Fruit fly (Drosophila melanogaster) whole organism, embryonic: Measurements from ENCODE around the gene Taf6.

Source experiments
- ATbp ChIP-seq: fragments of 200-800 bp; sonication (Bioruptor generic); optimal IDR thresholded peaks from 2 replicates; lab custom pipeline; 2017; ENCODE audit warnings: missing biosample characterization, mild to moderate bottlenecking, missing genetic modification characterization, missing genetic modification reagents
- Asciz ChIP-seq: fragments of 200-800 bp; sonication (Bioruptor generic); optimal IDR thresholded peaks from 2 replicates; lab custom pipeline; 2017; ENCODE audit warnings: missing biosample characterization, mild to moderate bottlenecking, missing genetic modification characterization, missing genetic modification reagents
- BEAF-32 ChIP-seq: fragments of 200-800 bp; sonication (Bioruptor generic); optimal IDR thresholded peaks from 3 replicates; lab custom pipeline; 2017; ENCODE audit warnings: missing biosample characterization, missing genetic modification characterization, mild to moderate bottlenecking, moderate library complexity, missing genetic modification reagents
- Blimp-1 ChIP-seq: fragments of 200-800 bp; sonication (Bioruptor generic); optimal IDR thresholded peaks from 3 replicates; lab custom pipeline; 2018; ENCODE audit warnings: missing biosample characterization, missing genetic modification characterization, mild to moderate bottlenecking, moderate library complexity, missing genetic modification reagents
- CG11504 ChIP-seq: fragments of 200-800 bp; sonication (Bioruptor generic); optimal IDR thresholded peaks from 3 replicates; lab custom pipeline; 2019; ENCODE audit warnings: missing biosample characterization, mild to moderate bottlenecking, missing genetic modification characterization, moderate library complexity
- CG12744 ChIP-seq: fragments of 200-800 bp; sonication (Bioruptor generic); optimal IDR thresholded peaks from 2 replicates; lab custom pipeline; 2016; ENCODE audit warnings: missing biosample characterization, missing genetic modification characterization
- CG13296 ChIP-seq: fragments of 200-800 bp; sonication (Bioruptor generic); optimal IDR thresholded peaks from 3 replicates; lab custom pipeline; 2018; ENCODE audit warnings: missing biosample characterization, mild to moderate bottlenecking, missing genetic modification characterization
- CG15696 ChIP-seq: fragments of 200-800 bp; sonication (Bioruptor generic); optimal IDR thresholded peaks from 2 replicates; lab custom pipeline; 2019; ENCODE audit warnings: missing biosample characterization, mild to moderate bottlenecking, missing genetic modification characterization, moderate library complexity
- CG16815 ChIP-seq: fragments of 200-800 bp; sonication (Bioruptor generic); optimal IDR thresholded peaks from 3 replicates; lab custom pipeline; 2017; ENCODE audit warnings: missing biosample characterization, mild to moderate bottlenecking, missing genetic modification characterization
- CG2129 ChIP-seq: fragments of 200-800 bp; sonication (Bioruptor generic); IDR thresholded peaks from 2 replicates; pipeline ENCODE4 v1.3.6; 2022; ENCODE audit warnings: missing biosample characterization, missing genetic modification characterization; ENCODE audit not compliant: partially characterized antibody
- CG2712 ChIP-seq: fragments of 200-800 bp; optimal IDR thresholded peaks from 3 replicates; lab custom pipeline; 2019; ENCODE audit warnings: missing biosample characterization, mild to moderate bottlenecking, missing genetic modification characterization, moderate library complexity
- CG32767 ChIP-seq: fragments of 200-800 bp; sonication (Bioruptor generic); IDR thresholded peaks from 2 replicates; pipeline ENCODE4 v1.3.6; 2022; ENCODE audit warnings: missing biosample characterization, missing genetic modification characterization
- CG3407 ChIP-seq: fragments of 200-800 bp; sonication (Bioruptor generic); optimal IDR thresholded peaks from 2 replicates; lab custom pipeline; 2018; ENCODE audit warnings: missing biosample characterization, mild to moderate bottlenecking, missing genetic modification characterization
- CG34422 ChIP-seq: fragments of 200-800 bp; sonication (Bioruptor generic); IDR thresholded peaks from 3 replicates; pipeline ENCODE4 v1.3.6; 2022; ENCODE audit warnings: missing biosample characterization, missing genetic modification characterization
- CG4360 ChIP-seq: fragments of 200-800 bp; sonication (Bioruptor generic); IDR thresholded peaks from 2 replicates; pipeline ENCODE4 v1.3.6; 2022; ENCODE audit warnings: missing biosample characterization, missing genetic modification characterization
- CG6272 ChIP-seq: fragments of 200-800 bp; sonication (Bioruptor generic); IDR thresholded peaks from 2 replicates; pipeline ENCODE4 v1.3.6; 2022; ENCODE audit warnings: missing biosample characterization, missing genetic modification characterization
- CG9727 ChIP-seq: fragments of 200-800 bp; sonication (Bioruptor generic); optimal IDR thresholded peaks from 3 replicates; lab custom pipeline; 2017; ENCODE audit warnings: missing biosample characterization, mild to moderate bottlenecking, missing genetic modification characterization
- Camta ChIP-seq: fragments of 200-800 bp; sonication (Bioruptor generic); optimal IDR thresholded peaks from 2 replicates; lab custom pipeline; 2016; ENCODE audit warnings: missing biosample characterization, missing genetic modification characterization
- CkIIα-i1 ChIP-seq: fragments of 200-800 bp; sonication (Bioruptor generic); IDR thresholded peaks from 2 replicates; pipeline ENCODE4 v1.3.6; 2022; ENCODE audit warnings: missing biosample characterization, missing genetic modification characterization
- Dip3 ChIP-seq: fragments of 200-800 bp; sonication (Bioruptor generic); optimal IDR thresholded peaks from 3 replicates; lab custom pipeline; 2016; ENCODE audit warnings: missing biosample characterization, missing genetic modification characterization
- Dll ChIP-seq: fragments of 200-800 bp; sonication (Bioruptor generic); IDR thresholded peaks from 4 replicates; pipeline ENCODE4 v1.3.6; 2022; ENCODE audit warnings: missing biosample characterization, missing genetic modification characterization; ENCODE audit not compliant: partially characterized antibody
- Dref ChIP-seq: fragments of 200-800 bp; sonication (Bioruptor generic); IDR thresholded peaks from 2 replicates; pipeline ENCODE4 v1.3.6; 2022; ENCODE audit warnings: missing biosample characterization, missing genetic modification characterization
- Ets97D ChIP-seq: fragments of 200-800 bp; sonication (Bioruptor generic); optimal IDR thresholded peaks from 3 replicates; lab custom pipeline; 2016; ENCODE audit warnings: missing biosample characterization, missing genetic modification characterization
- Fer3 ChIP-seq: fragments of 200-800 bp; sonication (Bioruptor generic); optimal IDR thresholded peaks from 2 replicates; lab custom pipeline; 2018; ENCODE audit warnings: missing biosample characterization, mild to moderate bottlenecking, missing genetic modification characterization, moderate library complexity
- Hsf ChIP-seq: fragments of 200-800 bp; sonication (Bioruptor generic); optimal IDR thresholded peaks from 3 replicates; lab custom pipeline; 2016; ENCODE audit warnings: missing biosample characterization, missing genetic modification characterization
- MBD-R2 ChIP-seq: fragments of 200-800 bp; sonication (Bioruptor generic); IDR thresholded peaks from 2 replicates; pipeline ENCODE4 v1.3.6; 2022; ENCODE audit warnings: missing biosample characterization, missing genetic modification characterization
- Max ChIP-seq: fragments of 200-800 bp; sonication (Bioruptor generic); optimal IDR thresholded peaks from 2 replicates; lab custom pipeline; 2016; ENCODE audit warnings: missing biosample characterization, mild to moderate bottlenecking, missing genetic modification characterization
- Nf-YA ChIP-seq: fragments of 200-800 bp; sonication (Bioruptor generic); IDR thresholded peaks from 2 replicates; pipeline ENCODE4 v1.3.6; 2022; ENCODE audit warnings: missing biosample characterization, missing genetic modification characterization
- Nf-YC ChIP-seq: fragments of 200-800 bp; optimal IDR thresholded peaks from 3 replicates; lab custom pipeline; 2019; ENCODE audit warnings: missing biosample characterization, mild to moderate bottlenecking, missing genetic modification characterization, moderate library complexity
- Scr ChIP-seq: fragments of 200-800 bp; sonication (Bioruptor generic); IDR thresholded peaks from 2 replicates; pipeline ENCODE4 v1.3.6; 2022; ENCODE audit warnings: missing biosample characterization, missing genetic modification characterization; ENCODE audit not compliant: partially characterized antibody
- Sin3A ChIP-seq: fragments of >200 bp; optimal IDR thresholded peaks from 2 replicates; lab custom pipeline; 2018
- ap ChIP-seq: fragments of 200-800 bp; sonication (Bioruptor generic); IDR thresholded peaks from 2 replicates; pipeline ENCODE4 v1.3.6; 2022; ENCODE audit warnings: missing biosample characterization, missing genetic modification characterization
- bbx ChIP-seq: fragments of 200-800 bp; sonication (Bioruptor generic); IDR thresholded peaks from 2 replicates; pipeline ENCODE4 v1.3.6; 2022; ENCODE audit warnings: missing biosample characterization, missing genetic modification characterization; ENCODE audit not compliant: partially characterized antibody
- cato ChIP-seq: fragments of 200-800 bp; sonication (Bioruptor generic); optimal IDR thresholded peaks from 2 replicates; lab custom pipeline; 2016; ENCODE audit warnings: missing biosample characterization, missing genetic modification characterization, borderline replicate concordance
- dpn ChIP-seq, 2 experiments: fragments of 200-800 bp; sonication (Bioruptor generic); optimal IDR thresholded peaks; 3 replicates each; lab custom pipeline; 2016; ENCODE audit warnings: missing biosample characterization in 2 of 2, missing genetic modification characterization in 2 of 2
- emc ChIP-seq: fragments of 200-800 bp; sonication (Bioruptor generic); optimal IDR thresholded peaks from 2 replicates; lab custom pipeline; 2016; ENCODE audit warnings: missing biosample characterization, missing genetic modification characterization
- fd3F ChIP-seq: fragments of 200-800 bp; sonication (Bioruptor generic); optimal IDR thresholded peaks from 2 replicates; lab custom pipeline; 2018; ENCODE audit warnings: missing biosample characterization, mild to moderate bottlenecking, missing genetic modification characterization, moderate library complexity
- fd64A ChIP-seq: fragments of 200-800 bp; sonication (Bioruptor generic); optimal IDR thresholded peaks from 3 replicates; lab custom pipeline; 2018; ENCODE audit warnings: missing biosample characterization, mild to moderate bottlenecking, missing genetic modification characterization
- gfzf ChIP-seq: fragments of 200-800 bp; sonication (Bioruptor generic); optimal IDR thresholded peaks from 2 replicates; lab custom pipeline; 2016; ENCODE audit warnings: missing biosample characterization, mild to moderate bottlenecking, missing genetic modification characterization, moderate library complexity
- hth ChIP-seq: fragments of >200 bp; optimal IDR thresholded peaks from 2 replicates; lab custom pipeline; 2017; ENCODE audit warnings: inconsistent platforms
- insv ChIP-seq, 2 experiments: fragments of 200-800 bp; sonication (Bioruptor generic); optimal IDR thresholded peaks; 3 replicates each; lab custom pipeline; 2016 to 2018; ENCODE audit warnings: missing biosample characterization in 2 of 2, missing genetic modification characterization in 2 of 2
- inv ChIP-seq: fragments of 200-800 bp; sonication (Bioruptor generic); IDR thresholded peaks from 2 replicates; pipeline ENCODE4 v1.3.6; 2022; ENCODE audit warnings: missing biosample characterization, missing genetic modification characterization; ENCODE audit not compliant: partially characterized antibody
- mam ChIP-seq: fragments of 200-800 bp; sonication (Bioruptor generic); optimal IDR thresholded peaks from 3 replicates; lab custom pipeline; 2016; ENCODE audit warnings: missing biosample characterization, missing genetic modification characterization
- phol ChIP-seq: fragments of 200-800 bp; sonication (Bioruptor generic); optimal IDR thresholded peaks from 3 replicates; lab custom pipeline; 2018; ENCODE audit warnings: missing biosample characterization, mild to moderate bottlenecking, missing genetic modification characterization, moderate library complexity
- slp2 ChIP-seq: fragments of 200-800 bp; sonication (Bioruptor generic); optimal IDR thresholded peaks from 2 replicates; lab custom pipeline; 2016; ENCODE audit warnings: missing biosample characterization, missing genetic modification characterization
- so ChIP-seq: fragments of 200-800 bp; sonication (Bioruptor generic); IDR thresholded peaks from 3 replicates; pipeline ENCODE4 v1.3.6; 2022; ENCODE audit warnings: missing biosample characterization, missing genetic modification characterization
- stwl ChIP-seq: fragments of 200-800 bp; sonication (Bioruptor generic); optimal IDR thresholded peaks from 3 replicates; lab custom pipeline; 2018; ENCODE audit warnings: missing biosample characterization, mild to moderate bottlenecking, missing genetic modification characterization, moderate library complexity
- sug ChIP-seq: fragments of 200-800 bp; optimal IDR thresholded peaks from 2 replicates; lab custom pipeline; 2019; ENCODE audit warnings: missing biosample characterization, mild to moderate bottlenecking, missing genetic modification characterization, moderate library complexity
- trem ChIP-seq: fragments of 200-800 bp; optimal IDR thresholded peaks from 3 replicates; lab custom pipeline; 2019; ENCODE audit warnings: missing biosample characterization, mild to moderate bottlenecking, missing genetic modification characterization, moderate library complexity

The Taf6 gene

DNA sequence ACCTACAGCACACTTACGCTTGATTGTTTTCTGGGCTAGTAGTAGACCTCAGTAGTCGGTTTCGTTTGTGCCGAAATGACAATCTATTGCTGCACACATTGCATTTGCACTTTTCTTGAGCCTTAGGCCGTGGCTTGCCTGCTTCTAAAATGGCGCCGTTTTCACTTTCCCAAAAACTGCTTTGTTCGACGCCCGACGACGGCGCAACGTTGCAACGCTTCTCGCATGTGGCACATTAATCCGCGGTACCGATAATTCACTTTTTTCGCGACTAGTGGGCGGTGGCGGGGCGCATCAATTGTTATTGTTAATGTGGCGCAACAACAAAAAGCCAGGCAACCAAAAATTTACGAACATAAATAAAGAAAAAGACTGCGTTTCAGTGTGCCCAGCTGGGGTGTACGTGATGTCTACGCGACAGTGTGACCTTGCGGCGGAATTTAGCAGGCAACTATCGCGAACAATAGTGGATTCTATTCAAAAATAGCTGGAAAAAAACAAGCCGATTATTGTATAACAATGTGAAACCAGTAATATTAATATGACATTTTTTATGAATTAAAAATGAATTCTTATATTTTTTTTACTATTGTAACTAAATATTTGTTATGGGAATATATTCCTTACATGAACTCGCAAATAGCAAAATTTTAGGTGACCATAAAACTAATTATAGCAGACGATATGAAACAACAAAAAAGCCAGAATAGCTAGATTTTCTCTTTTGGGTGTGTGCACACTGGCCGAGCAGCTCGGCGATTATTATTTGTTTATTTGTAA, at the start of gene Taf6, which contains the start of gene ash1 (continued):
- TF ChIP-seq fd64A (GFP tag; lab: Kevin White, UChicago), result no peak
- TF ChIP-seq BEAF-32 (GFP tag; lab: Kevin White, UChicago), result peak; percentile 89
- TF ChIP-seq CG6272 (GFP tag; lab: Robert Waterston, UW), result no peak
- TF ChIP-seq CG11504, result peak; percentile 72
- TF ChIP-seq emc (GFP tag; lab: Kevin White, UChicago), result no peak
- no peak for TF ChIP-seq CG32767 (GFP tag; lab: Robert Waterston, UW)
- peak; percentile 81 for TF ChIP-seq Blimp-1
- no peak for TF ChIP-seq CkIIα-i1 (GFP tag; lab: Robert Waterston, UW)
- no peak for TF ChIP-seq insv (GFP tag; optimal IDR thresholded peaks at IDR 0.05; lab: Kevin White, UChicago)
- no peak for TF ChIP-seq Nf-YC (tag; lab: Kevin White, UChicago)
- no peak for TF ChIP-seq Nf-YA (GFP tag; lab: Robert Waterston, UW)
- TF ChIP-seq CG9727, result peak; percentile 5
- peak; percentile 48 for TF ChIP-seq MBD-R2 (GFP tag; lab: Robert Waterston, UW)
- TF ChIP-seq Asciz (GFP tag; lab: Kevin White, UChicago), result no peak
- TF ChIP-seq stwl (tag; lab: Kevin White, UChicago), result peak; percentile 75
- TF ChIP-seq Dip3 (GFP tag; lab: Kevin White, UChicago), result no peak
- TF ChIP-seq sug, result no peak
- peak; percentile 80 for TF ChIP-seq gfzf
- TF ChIP-seq inv (GFP tag; lab: Robert Waterston, UW), result peak; percentile 58; the same call in 1 of the 2 replicates
- peak; percentile 20 for TF ChIP-seq Ets97D
- peak; percentile 78 for TF ChIP-seq trem (tag; lab: Kevin White, UChicago)
- no peak for TF ChIP-seq Hsf
- no peak for TF ChIP-seq fd3F (GFP tag; lab: Kevin White, UChicago)
- TF ChIP-seq ATbp (GFP tag; lab: Kevin White, UChicago), result no peak
- TF ChIP-seq Sin3A (lab: Kevin White, UChicago), result peak; percentile 90
- peak; percentile 76 for TF ChIP-seq Dll
- TF ChIP-seq CG13296 (GFP tag; lab: Kevin White, UChicago), result no peak
- TF ChIP-seq CG34422, result 0 out of 3 replicates have a peak, but pooled peaks have one; percentile 11
- no peak for TF ChIP-seq Fer3
- TF ChIP-seq ap (GFP tag; lab: Robert Waterston, UW), result no peak
- TF ChIP-seq CG12744 (GFP tag; lab: Kevin White, UChicago), result no peak
- TF ChIP-seq CG3407, result no peak
- peak; percentile 27 for TF ChIP-seq CG2712 (tag; lab: Kevin White, UChicago)
- peak; percentile 71 for TF ChIP-seq phol (tag; lab: Kevin White, UChicago)
- TF ChIP-seq CG16815 (GFP tag; lab: Kevin White, UChicago), result no peak
- TF ChIP-seq mam (GFP tag; lab: Kevin White, UChicago), result no peak
- TF ChIP-seq Camta (GFP tag; lab: Kevin White, UChicago), result no peak
- TF ChIP-seq CG2129 (GFP tag; lab: Robert Waterston, UW), result no peak
- peak in 1 of 2 experiments; percentile 26 for TF ChIP-seq dpn (GFP tag; optimal IDR thresholded peaks at IDR 0.05; lab: Kevin White, UChicago)
- TF ChIP-seq hth (lab: Kevin White, UChicago), result no peak
- no peak for TF ChIP-seq slp2
- no peak for TF ChIP-seq CG15696
- TF ChIP-seq Scr (GFP tag; lab: Robert Waterston, UW), result peak; percentile 73
- TF ChIP-seq so (GFP tag; lab: Robert Waterston, UW), result no peak
- 0 out of 2 replicates have a peak, but pooled peaks have one; percentile 20 for TF ChIP-seq bbx (GFP tag; lab: Robert Waterston, UW)
- no peak for TF ChIP-seq cato (GFP tag; lab: Kevin White, UChicago)
- TF ChIP-seq Max (GFP tag; lab: Kevin White, UChicago), result peak; percentile 2
- no peak for TF ChIP-seq CG4360 (GFP tag; lab: Robert Waterston, UW)
- TF ChIP-seq Dref (GFP tag; lab: Robert Waterston, UW), result peak; percentile 30; the same call in 1 of the 2 replicates
